Fruit fly (Drosophila melanogaster): Measurements from ENCODE around the gene Btk.

Gene Btk

DNA sequence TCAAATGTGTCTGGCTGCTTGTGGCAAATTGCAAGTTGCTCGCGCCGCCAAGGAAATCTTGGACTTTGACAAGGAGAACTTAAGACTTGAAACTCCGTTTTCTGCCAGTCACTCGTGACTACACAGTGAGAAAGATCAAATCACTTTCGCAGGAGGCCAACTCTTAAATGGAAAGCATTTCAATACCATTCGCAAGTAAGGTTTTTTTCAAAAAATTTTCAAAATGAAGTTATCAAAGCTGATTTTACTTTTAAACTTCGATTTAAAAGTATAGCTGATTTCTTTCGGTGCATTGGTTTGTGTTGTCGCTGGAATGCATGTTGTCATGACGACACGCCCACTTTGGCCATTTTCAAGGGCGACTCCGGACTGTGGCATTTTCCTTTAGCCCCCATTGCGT is 68.5 kb downstream of the Btk start (continued):
- peak; percentile 8 for TF ChIP-seq unpg (GFP tag; optimal IDR thresholded peaks at IDR 0.05)
- no peak for TF ChIP-seq CG7987 (GFP tag; optimal IDR thresholded peaks at IDR 0.05)
- TF ChIP-seq CG11398 (GFP tag; optimal IDR thresholded peaks at IDR 0.05) = no peak
- TF ChIP-seq CG17359 (tag; optimal IDR thresholded peaks at IDR 0.05) = peak; percentile 4
- TF ChIP-seq chif (GFP tag; optimal IDR thresholded peaks at IDR 0.05) = peak in 1 of 2 experiments; percentile 6
- TF ChIP-seq CG12391 (tag; optimal IDR thresholded peaks at IDR 0.05) = peak; percentile 8
- no peak for TF ChIP-seq Bdp1 (GFP tag; optimal IDR thresholded peaks at IDR 0.05)
- no peak for TF ChIP-seq BtbVII (GFP tag; optimal IDR thresholded peaks at IDR 0.05)
- TF ChIP-seq ac (GFP tag; optimal IDR thresholded peaks at IDR 0.05) = no peak
- TF ChIP-seq fd96Cb (tag; optimal IDR thresholded peaks at IDR 0.05) = peak; percentile 7
- no peak for TF ChIP-seq CG9932 (GFP tag; IDR thresholded peaks at IDR 0.05)
- 0 out of 2 replicates have a peak, but pooled peaks have one; percentile 15 for TF ChIP-seq Atf6 (GFP tag; IDR thresholded peaks at IDR 0.05)
- 0 out of 2 replicates have a peak, but pooled peaks have one; percentile 17 for TF ChIP-seq sens-2 (GFP tag; IDR thresholded peaks at IDR 0.05)
- TF ChIP-seq CG4404 (GFP tag; IDR thresholded peaks at IDR 0.05) = no peak
- TF ChIP-seq CG2678 (tag; optimal IDR thresholded peaks at IDR 0.05) = peak; percentile 14
- TF ChIP-seq ken (GFP tag; IDR thresholded peaks at IDR 0.05) = 0 out of 3 replicates have a peak, but pooled peaks have one; percentile 36
- peak; percentile 4 for TF ChIP-seq CG8388 (GFP tag; optimal IDR thresholded peaks at IDR 0.05)
- TF ChIP-seq jing (GFP tag; optimal IDR thresholded peaks at IDR 0.05) = no peak
- peak; percentile 55; the same call in 1 of the 3 replicates for TF ChIP-seq ci (GFP tag; IDR thresholded peaks at IDR 0.05)
- TF ChIP-seq dmrt99B (tag; optimal IDR thresholded peaks at IDR 0.05) = peak; percentile 22
- no peak for TF ChIP-seq stc (GFP tag; IDR thresholded peaks at IDR 0.05)
- TF ChIP-seq bsh (GFP tag; optimal IDR thresholded peaks at IDR 0.05) = peak; percentile 39 to 91
- no peak for TF ChIP-seq CG10543 (GFP tag; optimal IDR thresholded peaks at IDR 0.05)
- TF ChIP-seq CG16863 (GFP tag; optimal IDR thresholded peaks at IDR 0.05) = no peak
- no peak for TF ChIP-seq CG34224 (GFP tag; IDR thresholded peaks at IDR 0.05; ENCODE audit: partially characterized antibody)
- peak; percentile 29; the same call in 1 of the 2 replicates for TF ChIP-seq Ptx1 (GFP tag; IDR thresholded peaks at IDR 0.05)

DNA sequence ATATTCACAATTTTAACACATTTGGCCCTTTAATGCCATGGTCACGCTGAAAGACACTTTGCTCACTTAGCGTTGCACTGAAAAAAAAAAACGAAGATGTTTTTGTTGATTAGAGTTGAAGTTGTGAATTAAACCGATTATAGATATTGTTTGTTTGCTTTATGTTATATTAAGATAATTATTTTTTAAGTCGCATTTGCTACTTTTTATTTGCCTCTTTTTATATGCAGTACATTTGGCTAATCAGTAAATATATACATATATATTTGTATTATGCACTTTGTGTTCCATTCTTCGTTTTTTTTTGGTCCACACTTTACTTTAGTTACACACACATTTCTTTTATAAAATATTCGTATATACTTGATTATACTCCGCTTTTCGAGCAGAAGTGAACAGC is 70.6 kb downstream of the Btk start:
- TF ChIP-seq gem (tag; optimal IDR thresholded peaks at IDR 0.05) (peak; percentile 15), CG7357 (GFP tag; IDR thresholded peaks at IDR 0.05) (no peak), NFAT (GFP tag; IDR thresholded peaks at IDR 0.05) (no peak), Dek (tag; optimal IDR thresholded peaks at IDR 0.05) (no peak), Hr3 (GFP tag; optimal IDR thresholded peaks at IDR 0.05) (no peak), stwl (tag; optimal IDR thresholded peaks at IDR 0.05) (no peak), pfk (GFP tag; optimal IDR thresholded peaks at IDR 0.05) (no peak), CrebB (tag; optimal IDR thresholded peaks at IDR 0.05) (no peak), Ssrp (tag; optimal IDR thresholded peaks at IDR 0.05) (no peak), Kr (GFP tag; optimal IDR thresholded peaks at IDR 0.05) (no peak), phol (tag; optimal IDR thresholded peaks at IDR 0.05) (peak; percentile 4), CHES-1-like (GFP tag; optimal IDR thresholded peaks at IDR 0.05) (no peak), knrl (GFP tag; IDR thresholded peaks at IDR 0.05; ENCODE audit: partially characterized antibody) (no peak), CG3163 (GFP tag; optimal IDR thresholded peaks at IDR 0.05) (no peak), Blimp-1 (GFP tag; optimal IDR thresholded peaks at IDR 0.05) (peak; percentile 7)

All from whole organism, embryonic.